Worm (Caenorhabditis elegans): ENCODE data around the gene srh-44.
A peak's percentile ranks its signal among the peaks of the same experiment; 100 is the strongest.

Gene srh-44

DNA sequence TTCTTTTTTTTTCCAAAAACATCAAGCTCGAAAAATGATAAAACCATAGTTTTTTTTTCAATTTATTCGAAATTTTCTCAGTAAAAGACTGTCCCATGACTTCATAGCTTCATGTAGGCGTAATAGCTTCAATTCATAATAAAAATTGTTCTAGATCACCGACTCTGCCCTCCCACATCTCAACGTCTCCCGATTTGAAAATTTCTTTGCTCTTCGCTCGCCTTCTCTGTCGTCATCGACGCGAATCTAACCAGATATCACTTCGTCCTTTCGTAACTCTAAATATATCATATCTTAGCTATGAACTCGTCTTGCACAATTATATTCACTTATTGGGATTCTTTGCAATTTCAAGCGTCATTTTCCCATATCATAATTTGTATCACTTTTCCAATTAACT, at the start of gene srh-44:
TSS of gene srh-44 (plus strand) at position 301 of the 400 bp plus-strand sequence.
- TF ChIP-seq nhr-11 (tag; optimal IDR thresholded peaks at IDR 0.05), result no peak
- no peak for TF ChIP-seq nhr-6 (tag; optimal IDR thresholded peaks at IDR 0.05)
- no peak for TF ChIP-seq mes-2 (tag; optimal IDR thresholded peaks at IDR 0.05; ENCODE audit: poor library complexity, severe bottlenecking)
- no peak for TF ChIP-seq nhr-102 (tag; optimal IDR thresholded peaks at IDR 0.05)
- no peak for TF ChIP-seq gei-8 (GFP tag; optimal IDR thresholded peaks at IDR 0.05)
- TF ChIP-seq lin-39 (tag; optimal IDR thresholded peaks at IDR 0.05), result no peak
- TF ChIP-seq dve-1 (tag; optimal IDR thresholded peaks at IDR 0.05; ENCODE audit: insufficient read depth), result no peak
- no peak for TF ChIP-seq lim-7 (GFP tag; IDR thresholded peaks at IDR 0.05)
- no peak for TF ChIP-seq snpc-1.2 (GFP tag; IDR thresholded peaks at IDR 0.05)
- no peak for TF ChIP-seq aly-2 (tag; optimal IDR thresholded peaks at IDR 0.05)
- TF ChIP-seq saeg-2 (GFP tag; IDR thresholded peaks at IDR 0.05), result no peak
- no peak for TF ChIP-seq nhr-10 (tag; optimal IDR thresholded peaks at IDR 0.05)

DNA sequence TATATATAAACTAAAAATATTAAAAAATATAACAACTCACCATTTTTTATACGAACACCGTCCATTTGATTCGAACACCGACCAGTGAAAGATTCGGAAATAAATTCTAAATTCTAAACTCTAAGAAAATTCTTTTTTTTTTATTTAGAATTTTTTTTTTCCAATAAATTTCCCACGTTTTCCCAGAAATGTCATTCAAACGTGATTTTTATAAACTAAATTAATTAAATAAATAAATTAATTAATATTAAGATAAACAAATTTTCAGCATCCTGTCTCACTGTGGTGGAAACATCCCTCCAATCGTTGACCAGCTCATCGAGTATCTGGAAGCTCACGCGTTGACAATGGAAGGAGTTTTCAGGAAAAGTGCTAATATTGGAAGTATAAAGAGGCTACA, 47.3 kb upstream of the srh-44 start, which contains the start of gene klp-17:
TSS of gene klp-17 (minus strand) at position 101 of the 400 bp plus-strand sequence.
- TF ChIP-seq unc-62 (GFP tag; optimal IDR thresholded peaks at IDR 0.05 in 1 of 2) (no peak), unc-62 (tag; optimal IDR thresholded peaks at IDR 0.05) (no peak), dmd-9 (GFP tag; IDR thresholded peaks at IDR 0.05) (no peak), cey-2 (tag; optimal IDR thresholded peaks at IDR 0.05; ENCODE audit: borderline replicate concordance, insufficient read depth) (no peak), mep-1 (tag; optimal IDR thresholded peaks at IDR 0.05) (no peak), daf-8 (GFP tag; IDR thresholded peaks at IDR 0.05) (no peak), spr-3 (GFP tag; optimal IDR thresholded peaks at IDR 0.05) (no peak), snpc-1.2 (GFP tag; IDR thresholded peaks at IDR 0.05) (no peak), lin-13 (GFP tag; optimal IDR thresholded peaks at IDR 0.05) (no peak), egl-43 (GFP tag; IDR thresholded peaks at IDR 0.05) (no peak), zfp-3 (GFP tag; conservative IDR thresholded peaks at IDR 0.05) (no peak), F44E2.7 (GFP tag; IDR thresholded peaks at IDR 0.05) (no peak), F37D6.2 (tag; optimal IDR thresholded peaks at IDR 0.05) (no peak), Y75B8A.6 (GFP tag; IDR thresholded peaks at IDR 0.05) (no peak)

DNA sequence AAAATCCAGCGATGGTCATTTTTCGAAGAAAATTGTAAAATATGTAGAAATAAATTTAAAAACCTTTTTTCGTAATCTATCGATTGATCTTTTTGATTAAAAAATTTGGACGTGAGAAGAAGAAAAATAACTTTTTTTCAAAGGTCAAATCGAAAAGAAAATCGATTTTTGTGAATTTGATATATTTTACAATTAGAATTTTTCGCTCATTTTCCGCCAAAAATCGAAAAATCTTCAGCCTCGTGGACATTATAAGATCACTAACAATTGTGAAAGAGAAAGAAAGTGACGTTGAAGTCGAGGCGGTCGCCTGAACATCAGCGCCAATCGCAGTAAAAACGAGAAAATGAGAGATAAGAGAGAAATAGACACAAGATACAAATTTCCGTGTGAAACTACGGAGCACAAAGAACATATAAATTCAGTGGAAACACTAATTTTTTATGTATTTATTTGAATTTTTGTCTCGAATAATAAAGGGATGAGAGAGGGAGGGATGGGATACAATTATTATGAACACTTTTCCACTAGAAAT, 45.2 kb upstream of the srh-44 start, which contains the start of gene cisd-1:
TSS of gene cisd-1 (minus strand) at position 51 of the 535 bp plus-strand sequence.
- no peak for TF ChIP-seq unc-130 (GFP tag; optimal IDR thresholded peaks at IDR 0.05)
- TF ChIP-seq dmd-6 (GFP tag; IDR thresholded peaks at IDR 0.05), result peak; percentile 33; the same call in 1 of the 2 replicates
- no peak for TF ChIP-seq T26A8.4 (GFP tag; IDR thresholded peaks at IDR 0.05)
- peak; percentile 7 for TF ChIP-seq dve-1 (tag; optimal IDR thresholded peaks at IDR 0.05; ENCODE audit: insufficient read depth)
- TF ChIP-seq snpc-1.2 (GFP tag; IDR thresholded peaks at IDR 0.05), result no peak
- TF ChIP-seq fkh-10 (GFP tag; optimal IDR thresholded peaks at IDR 0.05), result no peak
- no peak for TF ChIP-seq zag-1 (tag; optimal IDR thresholded peaks at IDR 0.05)
- TF ChIP-seq pqm-1 (tag; optimal IDR thresholded peaks at IDR 0.05), result peak; percentile 45
- TF ChIP-seq hif-1 (tag; optimal IDR thresholded peaks at IDR 0.05), result peak in 1 of 2 experiments; percentile 49
- TF ChIP-seq nhr-77 (tag; optimal IDR thresholded peaks at IDR 0.05), result peak; percentile 2
- TF ChIP-seq zip-2 (tag; optimal IDR thresholded peaks at IDR 0.05), result no peak
- no peak for TF ChIP-seq daf-16 (GFP tag; optimal IDR thresholded peaks at IDR 0.05)
- peak; percentile 28 for TF ChIP-seq daf-16 (tag; optimal IDR thresholded peaks at IDR 0.05)
- TF ChIP-seq spr-3 (GFP tag; optimal IDR thresholded peaks at IDR 0.05), result no peak
- TF ChIP-seq zip-11 (GFP tag; IDR thresholded peaks at IDR 0.05), result no peak
- TF ChIP-seq mdl-1 (tag; optimal IDR thresholded peaks at IDR 0.05), result peak in 1 of 2 experiments; percentile 12
- TF ChIP-seq hlh-11 (tag; optimal IDR thresholded peaks at IDR 0.05), result peak; percentile 53
- no peak for TF ChIP-seq rbr-2 (tag; optimal IDR thresholded peaks at IDR 0.05)
- no peak for TF ChIP-seq lsy-2 (tag; optimal IDR thresholded peaks at IDR 0.05)
- peak; percentile 62 for TF ChIP-seq mep-1 (tag; optimal IDR thresholded peaks at IDR 0.05)
- peak; percentile 26 for TF ChIP-seq T20F7.1 (GFP tag; optimal IDR thresholded peaks at IDR 0.05)
- no peak for TF ChIP-seq F37D6.2 (tag; optimal IDR thresholded peaks at IDR 0.05)
- peak; percentile 11 for TF ChIP-seq mes-2 (tag; optimal IDR thresholded peaks at IDR 0.05; ENCODE audit: poor library complexity, severe bottlenecking)
- TF ChIP-seq hlh-30 (tag; optimal IDR thresholded peaks at IDR 0.05; ENCODE audit: insufficient read depth), result peak; percentile 13
- TF ChIP-seq lin-39 (tag; optimal IDR thresholded peaks at IDR 0.05), result no peak
- TF ChIP-seq ceh-28 (tag; optimal IDR thresholded peaks at IDR 0.05), result no peak
- TF ChIP-seq ama-1 (optimal IDR thresholded peaks at IDR 0.05), result peak; percentile 28
- TF ChIP-seq zfp-3 (GFP tag; conservative IDR thresholded peaks at IDR 0.05), result no peak
- TF ChIP-seq nhr-28 (tag; optimal IDR thresholded peaks at IDR 0.05), result peak; percentile 98
- TF ChIP-seq mxl-3 (GFP tag; optimal IDR thresholded peaks at IDR 0.05), result peak; percentile 49
